Worm (Caenorhabditis elegans) whole organism, midembryonic: ENCODE measurements around the gene nsy-1.

Source experiments
- flt-1 ChIP-seq: fragments of 200-800 bp; sonication (Bioruptor generic); IDR thresholded peaks from 2 replicates; pipeline ENCODE4 v1.3.6; 2022; ENCODE audit warnings: missing genetic modification characterization, missing compliant biosample characterization
- ref-1 ChIP-seq: fragments of 200-800 bp; sonication (Bioruptor generic); conservative IDR thresholded peaks from 2 replicates; pipeline ENCODE4 v1.3.6; 2022; ENCODE audit warnings: missing genetic modification reagents, missing genetic modification characterization, missing compliant biosample characterization
- tab-1 ChIP-seq: fragments of 200-800 bp; sonication (Bioruptor generic); IDR thresholded peaks from 2 replicates; pipeline ENCODE4 v1.3.6; 2022; ENCODE audit warnings: missing genetic modification characterization, missing compliant biosample characterization
- ztf-29 ChIP-seq: fragments of 200-800 bp; sonication (Bioruptor generic); IDR thresholded peaks from 2 replicates; pipeline ENCODE4 v1.3.6; 2022; ENCODE audit warnings: missing genetic modification reagents, missing genetic modification characterization, missing compliant biosample characterization

DNA sequence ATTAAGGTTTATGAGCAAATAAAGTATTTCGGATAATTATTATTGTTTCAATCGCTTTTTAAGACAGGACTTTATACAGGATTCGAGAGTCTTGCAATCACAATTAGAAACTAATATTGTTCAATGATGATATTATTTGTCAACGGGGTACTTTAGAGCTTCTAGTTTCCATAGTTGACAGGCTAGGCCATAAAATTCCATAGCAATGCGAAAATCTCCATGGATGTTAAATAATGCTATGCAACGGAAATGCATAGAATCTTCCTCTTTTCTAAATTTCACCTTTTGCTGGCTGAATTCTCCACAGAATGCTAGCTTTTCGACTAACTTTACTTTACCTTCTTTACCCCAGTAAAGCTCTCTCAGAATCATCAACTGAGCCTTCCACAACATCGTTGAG, 14.5 kb upstream of the nsy-1 start, which contains the start of gene F59A6.3:
- TF ChIP-seq ref-1 (GFP tag; lab: Robert Waterston, UW) (no peak), tab-1 (GFP tag; lab: Robert Waterston, UW) (no peak), flt-1 (no peak), ztf-29 (GFP tag; lab: Robert Waterston, UW) (no peak)
